Fruit fly (Drosophila melanogaster): ENCODE data around the gene meng.

Gene meng

dm6 chr2L:6787029-6787972 is 45.0 kb downstream of the meng start (continued):
- TF ChIP-seq jing (GFP tag; optimal IDR thresholded peaks at IDR 0.05), result peak; percentile 93
- peak; percentile 96 for TF ChIP-seq mam (GFP tag; optimal IDR thresholded peaks at IDR 0.05)
- peak; percentile 85 for TF ChIP-seq CG3838 (GFP tag; optimal IDR thresholded peaks at IDR 0.05)
- TF ChIP-seq MTF-1 (GFP tag; optimal IDR thresholded peaks at IDR 0.05; ENCODE audit: borderline replicate concordance), result peak; percentile 43
- peak; percentile 87 for TF ChIP-seq CG6654 (GFP tag; optimal IDR thresholded peaks at IDR 0.05)
- TF ChIP-seq sob (GFP tag; IDR thresholded peaks at IDR 0.05), result peak; percentile 77
- no peak for TF ChIP-seq Kr (GFP tag; optimal IDR thresholded peaks at IDR 0.05)
- peak; percentile 62 for TF ChIP-seq rib (GFP tag; IDR thresholded peaks at IDR 0.05)
- TF ChIP-seq Fer3 (tag; optimal IDR thresholded peaks at IDR 0.05), result peak; percentile 88
- TF ChIP-seq bcd (GFP tag; optimal IDR thresholded peaks at IDR 0.05), result peak; percentile 97
- TF ChIP-seq CG7372 (GFP tag; IDR thresholded peaks at IDR 0.05), result peak; percentile 92
- peak; percentile 90 for TF ChIP-seq CG13123 (GFP tag; optimal IDR thresholded peaks at IDR 0.05)
- peak; percentile 91 to 92 for TF ChIP-seq bsh (GFP tag; optimal IDR thresholded peaks at IDR 0.05)
- peak; percentile 60 for TF ChIP-seq tup (GFP tag; optimal IDR thresholded peaks at IDR 0.05)
- peak; percentile 93 for TF ChIP-seq lab (GFP tag; optimal IDR thresholded peaks at IDR 0.05)
- peak; percentile 97 for TF ChIP-seq jumu (GFP tag; optimal IDR thresholded peaks at IDR 0.05)
- peak; percentile 91 for TF ChIP-seq Rfx (GFP tag; IDR thresholded peaks at IDR 0.05)
- no peak for TF ChIP-seq CG7745 (tag; optimal IDR thresholded peaks at IDR 0.05)
- no peak for TF ChIP-seq stwl (tag; optimal IDR thresholded peaks at IDR 0.05)
- peak; percentile 75 for TF ChIP-seq H15 (GFP tag; IDR thresholded peaks at IDR 0.05)
- TF ChIP-seq ase (GFP tag; IDR thresholded peaks at IDR 0.05), result peak; percentile 72; the same call in 2 of the 3 replicates
- no peak for TF ChIP-seq dan (GFP tag; IDR thresholded peaks at IDR 0.05)
- TF ChIP-seq dati (GFP tag; IDR thresholded peaks at IDR 0.05), result peak; percentile 64
- TF ChIP-seq ro (GFP tag; IDR thresholded peaks at IDR 0.05), result peak; percentile 78; the same call in 1 of the 2 replicates
- peak; percentile 62 for TF ChIP-seq CG31365 (tag; optimal IDR thresholded peaks at IDR 0.05)
- TF ChIP-seq Dek (tag; optimal IDR thresholded peaks at IDR 0.05), result peak; percentile 94
- TF ChIP-seq peb (GFP tag; IDR thresholded peaks at IDR 0.05), result peak; percentile 67
- peak; percentile 91 for TF ChIP-seq CG12299 (tag; optimal IDR thresholded peaks at IDR 0.05)
- TF ChIP-seq CG4404 (GFP tag; IDR thresholded peaks at IDR 0.05), result peak; percentile 86
- TF ChIP-seq fu2 (GFP tag; optimal IDR thresholded peaks at IDR 0.05), result peak; percentile 97
- peak; percentile 27 for TF ChIP-seq ham (GFP tag; IDR thresholded peaks at IDR 0.05)
- TF ChIP-seq fd96Cb (tag; optimal IDR thresholded peaks at IDR 0.05), result peak; percentile 95
- peak; percentile 78 for TF ChIP-seq Hey (tag; optimal IDR thresholded peaks at IDR 0.05)
- peak; percentile 95 for TF ChIP-seq da (GFP tag; optimal IDR thresholded peaks at IDR 0.05)
- TF ChIP-seq dmrt11E (tag; optimal IDR thresholded peaks at IDR 0.05), result peak; percentile 86
- TF ChIP-seq CG7357 (GFP tag; IDR thresholded peaks at IDR 0.05), result peak; percentile 89
- peak; percentile 94 for TF ChIP-seq lmd (GFP tag; IDR thresholded peaks at IDR 0.05)
- peak; percentile 91 for TF ChIP-seq CG3407 (GFP tag; optimal IDR thresholded peaks at IDR 0.05)
- TF ChIP-seq org-1 (GFP tag; optimal IDR thresholded peaks at IDR 0.05), result peak; percentile 97
- TF ChIP-seq HmgD (GFP tag; optimal IDR thresholded peaks at IDR 0.05), result peak; percentile 91
- peak; percentile 97 for TF ChIP-seq Oli (tag; optimal IDR thresholded peaks at IDR 0.05)
- peak; percentile 73 for TF ChIP-seq exex (tag; optimal IDR thresholded peaks at IDR 0.05)
- peak; percentile 70 for TF ChIP-seq CG7928 (GFP tag; optimal IDR thresholded peaks at IDR 0.05)
- TF ChIP-seq gfzf (GFP tag; optimal IDR thresholded peaks at IDR 0.05), result peak; percentile 25
- TF ChIP-seq CG8944 (GFP tag; optimal IDR thresholded peaks at IDR 0.05), result peak; percentile 96
- TF ChIP-seq gcm (GFP tag; optimal IDR thresholded peaks at IDR 0.05), result peak; percentile 86
- peak; percentile 82 for TF ChIP-seq B-H1 (GFP tag; IDR thresholded peaks at IDR 0.05)
- TF ChIP-seq CG4730 (GFP tag; IDR thresholded peaks at IDR 0.05), result peak; percentile 79
- TF ChIP-seq gsb (GFP tag; IDR thresholded peaks at IDR 0.05), result peak; percentile 83
